Worm (Caenorhabditis elegans) whole organism, L3 larva: ENCODE measurements around the gene R05G9.1.
A peak's percentile ranks its signal among the peaks of the same experiment; 100 is the strongest.

Experiments used
- R02D3.7 ChIP-seq: fragments of 150-350 bp; optimal IDR thresholded peaks from 2 replicates; lab custom pipeline; 2014; ENCODE audit warnings: missing biosample characterization, missing genetic modification characterization
- ZK546.5 ChIP-seq: sonication (generic microtip); optimal IDR thresholded peaks from 2 replicates; lab custom pipeline; 2017; ENCODE audit warnings: missing biosample characterization, missing genetic modification characterization
- ama-1 ChIP-seq: fragments of 150-350 bp; optimal IDR thresholded peaks from 2 replicates; lab custom pipeline; 2018
- ceh-16 ChIP-seq: sonication (generic microtip); optimal IDR thresholded peaks from 2 replicates; lab custom pipeline; 2017; ENCODE audit warnings: missing biosample characterization, missing genetic modification characterization
- ceh-28 ChIP-seq: fragments of 150-350 bp; optimal IDR thresholded peaks from 2 replicates; lab custom pipeline; 2014; ENCODE audit warnings: missing biosample characterization, missing genetic modification reagents, missing genetic modification characterization
- ceh-82 ChIP-seq: fragments of 150-350 bp; optimal IDR thresholded peaks from 2 replicates; lab custom pipeline; 2014; ENCODE audit warnings: missing biosample characterization, missing genetic modification characterization
- ceh-9 ChIP-seq: sonication (generic microtip); optimal IDR thresholded peaks from 2 replicates; lab custom pipeline; 2018; ENCODE audit warnings: missing biosample characterization, missing genetic modification characterization
- egl-27 ChIP-seq: sonication (generic microtip); optimal IDR thresholded peaks from 4 replicates; lab custom pipeline; 2017; ENCODE audit warnings: missing biosample characterization, missing genetic modification reagents, missing genetic modification characterization
- elt-2 ChIP-seq: sonication (generic microtip); optimal IDR thresholded peaks from 2 replicates; lab custom pipeline; 2016; ENCODE audit warnings: missing genetic modification reagents, mild to moderate bottlenecking, missing genetic modification characterization, missing compliant biosample characterization
- elt-3 ChIP-seq, 3 experiments: fragments of 150-350 bp in 1 of 3; sonication (generic microtip) in 2 of 3; optimal IDR thresholded peaks; 2 replicates in 2 of 3; 4 replicates in 1 of 3; lab custom pipeline; 2014 to 2017; ENCODE audit warnings: missing biosample characterization in 3 of 3, missing genetic modification characterization in 3 of 3
- eor-1 ChIP-seq, 2 experiments: fragments of 150-350 bp; optimal IDR thresholded peaks; 2 replicates each; lab custom pipeline; 2014 to 2018; ENCODE audit warnings: missing biosample characterization in 2 of 2, missing genetic modification characterization in 2 of 2
- fkh-10 ChIP-seq: sonication (generic microtip); optimal IDR thresholded peaks from 2 replicates; lab custom pipeline; 2017; ENCODE audit warnings: missing biosample characterization, missing genetic modification reagents, missing genetic modification characterization
- fkh-2 ChIP-seq: fragments of 150-350 bp; optimal IDR thresholded peaks from 2 replicates; lab custom pipeline; 2014; ENCODE audit warnings: missing biosample characterization, missing genetic modification reagents, missing genetic modification characterization
- fos-1 ChIP-seq: fragments of 150-350 bp; optimal IDR thresholded peaks from 2 replicates; lab custom pipeline; 2014; ENCODE audit warnings: missing biosample characterization, missing genetic modification characterization
- hmg-11 ChIP-seq: sonication (generic microtip); optimal IDR thresholded peaks from 2 replicates; lab custom pipeline; 2016; ENCODE audit warnings: missing genetic modification characterization, missing compliant biosample characterization
- jun-1 ChIP-seq: fragments of 150-350 bp; optimal IDR thresholded peaks from 2 replicates; lab custom pipeline; 2014; ENCODE audit warnings: missing biosample characterization, missing genetic modification reagents, missing genetic modification characterization
- lin-39 ChIP-seq: fragments of 150-350 bp; optimal IDR thresholded peaks from 2 replicates; lab custom pipeline; 2018; ENCODE audit warnings: missing biosample characterization, missing genetic modification reagents, missing genetic modification characterization
- nfya-1 ChIP-seq: sonication (generic microtip); optimal IDR thresholded peaks from 2 replicates; lab custom pipeline; 2017; ENCODE audit warnings: missing genetic modification characterization, mild to moderate bottlenecking, missing compliant biosample characterization, antibody characterized with exemption, moderate library complexity; ENCODE audit not compliant: insufficient read depth
- nhr-12 ChIP-seq: fragments of 150-350 bp; optimal IDR thresholded peaks from 2 replicates; lab custom pipeline; 2014; ENCODE audit warnings: missing biosample characterization, missing genetic modification characterization
- nhr-23 ChIP-seq: fragments of 150-350 bp; optimal IDR thresholded peaks from 2 replicates; lab custom pipeline; 2014; ENCODE audit warnings: missing biosample characterization, missing genetic modification reagents, missing genetic modification characterization
- nhr-237 ChIP-seq: fragments of 150-350 bp; optimal IDR thresholded peaks from 2 replicates; lab custom pipeline; 2014; ENCODE audit warnings: missing biosample characterization, missing genetic modification characterization
- nhr-25 ChIP-seq: sonication (generic microtip); optimal IDR thresholded peaks from 2 replicates; lab custom pipeline; 2017; ENCODE audit warnings: missing biosample characterization, missing genetic modification characterization
- nhr-28 ChIP-seq: fragments of 150-350 bp; optimal IDR thresholded peaks from 2 replicates; lab custom pipeline; 2014; ENCODE audit warnings: missing biosample characterization, missing genetic modification characterization
- pha-4 ChIP-seq: fragments of 150-350 bp; optimal IDR thresholded peaks from 2 replicates; lab custom pipeline; 2014; ENCODE audit warnings: missing biosample characterization, missing genetic modification reagents, missing genetic modification characterization
- skn-1 ChIP-seq: fragments of 150-350 bp; optimal IDR thresholded peaks from 2 replicates; lab custom pipeline; 2014; ENCODE audit warnings: missing biosample characterization, missing genetic modification characterization
- snpc-4 ChIP-seq: fragments of 150-350 bp; optimal IDR thresholded peaks from 2 replicates; lab custom pipeline; 2014; ENCODE audit warnings: missing biosample characterization, missing genetic modification characterization
- tbx-2 ChIP-seq: sonication (generic microtip); optimal IDR thresholded peaks from 2 replicates; lab custom pipeline; 2016; ENCODE audit warnings: mild to moderate bottlenecking, missing genetic modification characterization, missing compliant biosample characterization
- unc-39 ChIP-seq: sonication (generic microtip); optimal IDR thresholded peaks from 4 replicates; lab custom pipeline; 2017; ENCODE audit warnings: missing biosample characterization, missing genetic modification characterization
- unc-62 ChIP-seq: fragments of 150-350 bp; sonication (generic microtip); optimal IDR thresholded peaks from 4 replicates; lab custom pipeline; 2014; ENCODE audit warnings: missing biosample characterization, missing genetic modification reagents, missing genetic modification characterization
- zag-1 ChIP-seq: fragments of 150-350 bp; optimal IDR thresholded peaks from 2 replicates; lab custom pipeline; 2014; ENCODE audit warnings: missing biosample characterization, missing genetic modification characterization
- ztf-11 ChIP-seq: fragments of 150-350 bp; optimal IDR thresholded peaks from 2 replicates; lab custom pipeline; 2014; ENCODE audit warnings: missing biosample characterization, missing genetic modification characterization
- ztf-4 ChIP-seq: fragments of 150-350 bp; optimal IDR thresholded peaks from 2 replicates; lab custom pipeline; 2014; ENCODE audit warnings: missing biosample characterization, missing genetic modification characterization

Gene R05G9.1

DNA sequence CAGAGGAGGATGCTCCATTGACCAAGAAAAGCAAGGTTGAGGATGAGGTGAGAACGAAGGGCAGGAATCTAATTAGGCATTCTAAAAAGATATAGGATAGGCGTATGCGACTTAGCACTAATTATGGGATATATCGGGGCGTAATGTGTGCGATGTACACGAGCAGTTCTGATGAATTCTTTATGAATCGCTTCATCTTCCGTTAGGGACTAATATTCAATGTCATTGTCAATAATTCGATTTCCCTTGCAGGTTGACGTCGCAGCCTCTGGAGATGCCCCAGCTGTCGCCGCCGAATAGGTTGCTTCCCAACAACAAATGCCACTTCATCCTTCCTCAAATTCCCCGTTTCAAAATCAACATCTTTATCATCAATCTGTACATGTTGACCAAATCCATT lies 9.8 kb upstream of the R05G9.1 start:
- TF ChIP-seq unc-39, result no peak
- TF ChIP-seq ZK546.5 (tag; lab: Kevin White, UChicago), result no peak
- no peak for TF ChIP-seq ceh-9 (tag; lab: Kevin White, UChicago)
- TF ChIP-seq ztf-11 (tag; lab: Kevin White, UChicago), result no peak
- TF ChIP-seq tbx-2 (tag; lab: Kevin White, UChicago), result no peak
- TF ChIP-seq ceh-82 (tag; lab: Kevin White, UChicago), result no peak
- TF ChIP-seq nhr-25 (tag; lab: Kevin White, UChicago), result no peak
- TF ChIP-seq zag-1, result no peak
- no peak for TF ChIP-seq jun-1 (tag; lab: Kevin White, UChicago)
- no peak for TF ChIP-seq snpc-4

DNA sequence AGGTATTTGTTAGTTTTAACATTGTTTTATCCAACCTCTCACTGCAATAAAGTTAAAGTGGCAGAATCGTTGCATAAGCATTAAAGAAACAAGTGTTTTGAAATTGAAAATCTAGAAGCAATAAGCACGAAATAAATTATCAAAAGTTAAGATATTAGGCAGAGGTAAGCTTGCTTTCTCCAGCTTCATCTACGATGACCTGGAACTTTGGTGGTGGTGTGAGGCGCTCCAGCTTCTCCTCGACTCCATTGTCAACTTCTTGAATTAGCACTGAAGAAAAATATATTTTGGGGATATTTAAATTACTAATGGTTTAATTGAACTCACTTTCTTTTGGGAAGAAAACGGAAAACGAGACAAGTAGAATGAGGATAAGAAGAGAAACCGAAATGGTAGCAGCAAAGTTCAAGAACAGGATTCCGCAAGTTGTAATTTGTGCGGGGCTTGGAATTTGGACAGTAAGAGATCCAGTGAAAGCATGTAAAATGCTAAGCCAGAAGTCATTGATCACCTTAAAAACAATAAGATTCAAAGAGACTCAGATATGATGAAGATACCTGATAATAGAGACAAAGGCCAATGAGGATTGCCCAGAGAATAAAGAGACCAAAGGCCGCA lies 9.2 kb upstream of the R05G9.1 start:
- no peak for TF ChIP-seq unc-39
- TF ChIP-seq ama-1 (lab: Kevin White, UChicago), result peak; percentile 35

DNA sequence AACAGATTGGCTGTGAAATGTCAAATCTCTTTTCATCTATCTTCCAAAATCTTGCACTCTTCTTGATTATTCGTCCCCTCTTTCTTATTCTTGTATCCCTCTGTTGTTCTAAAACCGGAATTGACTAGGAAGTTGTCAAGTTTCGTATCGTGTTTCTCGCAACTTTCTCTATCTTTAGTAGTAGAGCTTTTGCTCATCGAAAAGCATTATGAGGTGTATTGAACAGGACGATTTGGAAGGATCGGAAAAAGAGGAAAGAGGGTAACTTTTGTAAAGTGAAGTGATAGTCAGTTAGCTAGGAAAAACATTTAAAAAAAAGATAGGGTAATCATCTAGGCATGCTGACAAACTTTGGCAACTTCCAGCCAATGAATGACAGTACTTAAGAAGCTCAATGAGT lies 6.5 kb upstream of the R05G9.1 start:
- TF ChIP-seq nhr-28 (tag; lab: Kevin White, UChicago) (no peak), skn-1 (tag; lab: Kevin White, UChicago) (no peak), ceh-16 (no peak), ceh-28 (tag; lab: Kevin White, UChicago) (no peak), fkh-2 (tag; lab: Kevin White, UChicago) (no peak), R02D3.7 (tag; lab: Kevin White, UChicago) (no peak), lin-39 (tag; lab: Kevin White, UChicago) (no peak), nhr-25 (tag; lab: Kevin White, UChicago) (no peak), nhr-237 (tag; lab: Kevin White, UChicago) (no peak)

DNA sequence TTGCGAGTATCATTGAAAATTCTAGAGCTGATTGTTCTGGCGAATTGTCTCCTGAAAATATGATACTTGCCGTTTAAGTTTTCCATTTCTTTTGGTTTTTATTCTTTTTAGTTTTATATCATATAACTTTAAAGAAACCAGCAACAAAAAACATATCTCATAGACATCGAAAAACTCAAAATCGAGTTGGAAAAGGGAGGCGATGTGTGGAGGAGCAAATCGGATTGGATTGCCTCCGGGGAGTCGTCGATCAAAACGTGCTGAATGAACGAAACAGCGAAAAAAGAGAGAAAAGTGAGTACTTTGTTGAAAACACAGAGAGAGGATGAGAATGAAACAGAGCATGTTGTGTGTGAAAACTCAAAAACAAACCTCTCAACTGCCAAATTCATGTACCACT lies 5.8 kb upstream of the R05G9.1 start:
- peak; percentile 18 for TF ChIP-seq nfya-1
- TF ChIP-seq egl-27 (tag; lab: Kevin White, UChicago), result no peak

DNA sequence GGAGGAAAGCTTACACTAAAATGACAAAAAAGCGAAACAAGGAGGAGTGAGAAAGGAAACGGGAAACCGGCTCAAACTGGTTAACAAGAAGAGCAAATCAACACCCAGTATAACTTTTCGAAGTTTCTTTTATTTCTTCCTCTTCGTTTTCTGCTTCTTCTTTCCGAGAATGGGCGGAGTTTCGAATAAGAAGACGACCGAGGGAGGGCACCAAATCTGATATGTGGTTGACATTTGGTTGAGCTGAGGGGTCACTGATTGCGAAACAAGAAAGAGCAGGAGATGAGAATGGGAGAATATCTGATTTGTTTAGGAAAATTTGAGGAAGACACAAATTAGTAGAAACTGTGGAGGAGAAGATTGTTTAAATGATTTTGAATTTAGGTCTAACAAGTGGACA lies 4.4 kb upstream of the R05G9.1 start:
- TF ChIP-seq tbx-2 (tag; lab: Kevin White, UChicago) (no peak), nfya-1 (peak; percentile 20), nhr-23 (tag; lab: Kevin White, UChicago) (no peak), ama-1 (lab: Kevin White, UChicago) (no peak), R02D3.7 (tag; lab: Kevin White, UChicago) (no peak), fos-1 (no peak)
- TF ChIP-seq, all 47 proteins: peak for 1

DNA sequence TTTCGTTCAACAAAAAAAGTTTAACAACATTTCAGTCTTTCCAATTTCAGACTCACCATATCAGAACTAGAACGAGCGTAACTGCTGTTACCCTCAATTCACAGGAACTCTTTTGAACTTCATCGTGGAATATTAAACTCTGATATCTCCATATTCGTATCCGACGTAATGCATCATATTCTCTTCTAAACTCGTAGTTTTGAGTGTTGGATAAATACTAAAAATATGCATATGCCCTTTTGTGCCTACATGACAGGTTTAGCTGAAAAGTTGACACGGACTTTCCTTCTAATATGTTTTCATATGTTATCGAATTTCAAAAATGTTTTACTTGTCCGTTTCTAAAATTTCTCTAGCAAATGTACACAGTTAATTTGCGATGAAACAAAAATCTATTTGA lies 3.9 kb upstream of the R05G9.1 start, which contains the start of gene twk-49:
Gene twk-49 (minus strand): TSS at position 101 of the 400 bp plus-strand sequence.
- no peak for TF ChIP-seq egl-27 (tag; lab: Kevin White, UChicago)
- TF ChIP-seq ceh-9 (tag; lab: Kevin White, UChicago), result no peak
- TF ChIP-seq unc-62 (GFP tag; lab: Kevin White, UChicago), result no peak
- TF ChIP-seq elt-2 (tag; lab: Kevin White, UChicago), result no peak
- no peak for TF ChIP-seq elt-3 (tag; optimal IDR thresholded peaks at IDR 0.05; lab: Kevin White, UChicago)
- TF ChIP-seq ztf-4, result no peak
- no peak for TF ChIP-seq nhr-23 (tag; lab: Kevin White, UChicago)
- no peak for TF ChIP-seq hmg-11 (tag; lab: Kevin White, UChicago)
- no peak for TF ChIP-seq fkh-10
- no peak for TF ChIP-seq zag-1
- TF ChIP-seq unc-39, result no peak
- no peak for TF ChIP-seq eor-1 (tag; optimal IDR thresholded peaks at IDR 0.05; lab: Kevin White, UChicago)

DNA sequence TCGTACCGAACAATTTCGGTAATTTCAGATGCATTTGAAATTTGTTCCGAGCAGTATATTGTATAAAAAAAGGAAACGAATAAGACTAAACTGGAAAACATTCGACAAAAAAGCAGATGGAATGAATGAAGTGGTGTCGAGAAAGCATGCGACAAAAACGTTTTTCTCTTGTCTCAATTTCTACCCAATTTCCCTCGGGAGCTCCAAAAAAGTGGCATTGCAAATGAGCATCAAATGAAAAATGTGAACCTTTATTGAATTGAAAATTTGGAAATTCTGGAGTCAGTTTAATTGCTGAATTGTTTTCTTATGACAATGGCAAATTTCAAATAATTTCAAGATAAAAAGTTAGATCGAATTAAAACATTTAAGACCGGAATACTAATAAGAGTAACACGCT lies 2.8 kb upstream of the R05G9.1 start, which contains the start of gene R05G9.5:
Gene R05G9.5 (minus strand): TSS at position 101 of the 400 bp plus-strand sequence.
- TF ChIP-seq ztf-11 (tag; lab: Kevin White, UChicago) (no peak), nhr-25 (tag; lab: Kevin White, UChicago) (no peak), fkh-10 (no peak), jun-1 (tag; lab: Kevin White, UChicago) (no peak), hmg-11 (tag; lab: Kevin White, UChicago) (no peak), nhr-12 (tag; lab: Kevin White, UChicago) (no peak), eor-1 (tag; optimal IDR thresholded peaks at IDR 0.05; lab: Kevin White, UChicago) (no peak), pha-4 (tag; lab: Kevin White, UChicago) (no peak), lin-39 (tag; lab: Kevin White, UChicago) (no peak), ama-1 (lab: Kevin White, UChicago) (no peak), ceh-82 (tag; lab: Kevin White, UChicago) (no peak), nhr-237 (tag; lab: Kevin White, UChicago) (no peak), ZK546.5 (tag; lab: Kevin White, UChicago) (no peak)
